Worm (Caenorhabditis elegans) whole organism, L4 larva: Measurements from ENCODE around the gene Y39B6A.1.

Experiments used
- F10B5.3 ChIP-seq: sonication (generic microtip); optimal IDR thresholded peaks from 2 replicates; lab custom pipeline; 2016; ENCODE audit warnings: mild to moderate bottlenecking, missing genetic modification characterization, missing compliant biosample characterization
- F26F4.8 ChIP-seq: fragments of 200-800 bp; sonication (Bioruptor generic); conservative IDR thresholded peaks from 2 replicates; pipeline ENCODE4 v1.3.6; 2022; ENCODE audit warnings: missing genetic modification characterization, missing compliant biosample characterization
- T20F7.1 ChIP-seq: fragments of 200-800 bp; sonication (Bioruptor generic); optimal IDR thresholded peaks from 2 replicates; lab custom pipeline; 2018; ENCODE audit warnings: mild to moderate bottlenecking, missing genetic modification characterization, missing compliant biosample characterization
- ZK337.2 ChIP-seq: fragments of 200-800 bp; sonication (Bioruptor generic); IDR thresholded peaks from 2 replicates; pipeline ENCODE4 v1.3.6; 2022; ENCODE audit warnings: missing genetic modification reagents, missing genetic modification characterization, missing compliant biosample characterization
- cey-2 ChIP-seq: sonication (generic microtip); optimal IDR thresholded peaks from 3 replicates; lab custom pipeline; 2017; ENCODE audit warnings: missing genetic modification characterization, mild to moderate bottlenecking, missing compliant biosample characterization, antibody characterized with exemption, borderline replicate concordance; ENCODE audit not compliant: insufficient read depth
- daf-12 ChIP-seq: fragments of 150-350 bp; optimal IDR thresholded peaks from 2 replicates; lab custom pipeline; 2014; ENCODE audit warnings: missing biosample characterization, missing genetic modification reagents, missing genetic modification characterization
- daf-8 ChIP-seq: fragments of 200-800 bp; sonication (Bioruptor generic); IDR thresholded peaks from 2 replicates; pipeline ENCODE4 v1.3.6; 2022; ENCODE audit warnings: missing genetic modification characterization, missing compliant biosample characterization
- dmd-6 ChIP-seq: fragments of 200-800 bp; sonication (Bioruptor generic); IDR thresholded peaks from 2 replicates; pipeline ENCODE4 v1.3.6; 2022; ENCODE audit warnings: missing genetic modification reagents, missing genetic modification characterization, missing compliant biosample characterization
- dve-1 ChIP-seq: sonication (generic microtip); optimal IDR thresholded peaks from 2 replicates; lab custom pipeline; 2017; ENCODE audit warnings: antibody characterized with exemption, mild to moderate bottlenecking, missing genetic modification characterization, missing compliant biosample characterization; ENCODE audit not compliant: insufficient read depth
- egl-27 ChIP-seq: sonication (generic microtip); optimal IDR thresholded peaks from 3 replicates; lab custom pipeline; 2017; ENCODE audit warnings: missing biosample characterization, missing genetic modification reagents, missing genetic modification characterization
- egl-43 ChIP-seq: fragments of 200-800 bp; sonication (Bioruptor generic); IDR thresholded peaks from 2 replicates; pipeline ENCODE4 v1.3.6; 2022; ENCODE audit warnings: missing genetic modification reagents, missing genetic modification characterization, missing compliant biosample characterization
- hmg-1.1 ChIP-seq: fragments of 200-800 bp; sonication (Bioruptor generic); IDR thresholded peaks from 2 replicates; pipeline ENCODE4 v1.3.6; 2022; ENCODE audit warnings: missing genetic modification reagents, missing genetic modification characterization, missing compliant biosample characterization
- lin-13 ChIP-seq: fragments of 150-350 bp; optimal IDR thresholded peaks from 2 replicates; lab custom pipeline; 2014; ENCODE audit warnings: missing biosample characterization, missing genetic modification reagents, missing genetic modification characterization
- lin-38 ChIP-seq: fragments of 200-800 bp; sonication (Bioruptor generic); IDR thresholded peaks from 2 replicates; pipeline ENCODE4 v1.3.6; 2022; ENCODE audit warnings: missing genetic modification reagents, missing genetic modification characterization, missing compliant biosample characterization
- lir-3 ChIP-seq: sonication (generic microtip); optimal IDR thresholded peaks from 2 replicates; lab custom pipeline; 2016; ENCODE audit warnings: mild to moderate bottlenecking, missing genetic modification characterization, missing compliant biosample characterization
- lsy-2 ChIP-seq, 2 experiments: fragments of 150-350 bp in 1 of 2; sonication (generic microtip) in 1 of 2; optimal IDR thresholded peaks; 2 replicates each; lab custom pipeline; 2014 to 2017; ENCODE audit warnings: missing biosample characterization in 2 of 2, missing genetic modification characterization in 2 of 2
- madf-5 ChIP-seq, 2 experiments: fragments of 200-800 bp; sonication (Bioruptor generic); IDR thresholded peaks; 2 replicates each; pipeline ENCODE4 v1.3.6; 2022; ENCODE audit warnings: missing compliant biosample characterization in 2 of 2, missing genetic modification characterization in 2 of 2
- madf-9 ChIP-seq: fragments of 200-800 bp; sonication (Bioruptor generic); conservative IDR thresholded peaks from 2 replicates; pipeline ENCODE4 v1.3.6; 2022; ENCODE audit warnings: missing genetic modification reagents, missing genetic modification characterization, missing compliant biosample characterization
- mdl-1 ChIP-seq, 2 experiments: fragments of 150-350 bp in 1 of 2; sonication (generic microtip) in 1 of 2; optimal IDR thresholded peaks; 2 replicates each; lab custom pipeline; 2014 to 2017; ENCODE audit warnings: missing biosample characterization in 2 of 2, missing genetic modification characterization in 2 of 2
- mep-1 ChIP-seq: fragments of 150-350 bp; sonication (generic microtip); optimal IDR thresholded peaks from 3 replicates; lab custom pipeline; 2014; ENCODE audit warnings: missing biosample characterization, missing genetic modification characterization
- mxl-3 ChIP-seq: fragments of 200-800 bp; sonication (Bioruptor generic); optimal IDR thresholded peaks from 2 replicates; lab custom pipeline; 2018; ENCODE audit warnings: mild to moderate bottlenecking, missing genetic modification characterization, missing compliant biosample characterization
- nhr-102 ChIP-seq: sonication (generic microtip); optimal IDR thresholded peaks from 2 replicates; lab custom pipeline; 2016; ENCODE audit warnings: mild to moderate bottlenecking, missing genetic modification characterization, moderate library complexity, missing compliant biosample characterization
- nhr-6 ChIP-seq: fragments of 150-350 bp; optimal IDR thresholded peaks from 2 replicates; lab custom pipeline; 2014; ENCODE audit warnings: missing biosample characterization, missing genetic modification characterization
- nhr-76 ChIP-seq: fragments of 150-350 bp; optimal IDR thresholded peaks from 2 replicates; lab custom pipeline; 2014; ENCODE audit warnings: missing biosample characterization, missing genetic modification characterization
- saeg-2 ChIP-seq: fragments of 200-800 bp; sonication (Bioruptor generic); IDR thresholded peaks from 2 replicates; pipeline ENCODE4 v1.3.6; 2022; ENCODE audit warnings: missing genetic modification reagents, missing genetic modification characterization, missing compliant biosample characterization
- set-16 ChIP-seq: fragments of 200-800 bp; sonication (Bioruptor generic); IDR thresholded peaks from 2 replicates; pipeline ENCODE4 v1.3.6; 2022; ENCODE audit warnings: missing genetic modification reagents, missing genetic modification characterization, missing compliant biosample characterization
- snpc-4 ChIP-seq: fragments of 150-350 bp; optimal IDR thresholded peaks from 2 replicates; lab custom pipeline; 2014; ENCODE audit warnings: missing biosample characterization, missing genetic modification characterization
- unc-62 ChIP-seq, 3 experiments: fragments of 150-350 bp in 1 of 3; sonication (generic microtip); optimal IDR thresholded peaks in 2 of 3; peaks in 1 of 3; 1 replicate in 1 of 3; 2 replicates in 2 of 3; lab custom pipeline; 2014 to 2017; ENCODE audit warnings: missing biosample characterization in 3 of 3, missing genetic modification characterization in 3 of 3, missing genetic modification reagents in 3 of 3, missing genotype in 1 of 3
- zfp-2 ChIP-seq: sonication (generic microtip); optimal IDR thresholded peaks from 2 replicates; lab custom pipeline; 2016; ENCODE audit warnings: mild to moderate bottlenecking, missing genetic modification characterization, missing compliant biosample characterization

Y39B6A.1 gene

DNA sequence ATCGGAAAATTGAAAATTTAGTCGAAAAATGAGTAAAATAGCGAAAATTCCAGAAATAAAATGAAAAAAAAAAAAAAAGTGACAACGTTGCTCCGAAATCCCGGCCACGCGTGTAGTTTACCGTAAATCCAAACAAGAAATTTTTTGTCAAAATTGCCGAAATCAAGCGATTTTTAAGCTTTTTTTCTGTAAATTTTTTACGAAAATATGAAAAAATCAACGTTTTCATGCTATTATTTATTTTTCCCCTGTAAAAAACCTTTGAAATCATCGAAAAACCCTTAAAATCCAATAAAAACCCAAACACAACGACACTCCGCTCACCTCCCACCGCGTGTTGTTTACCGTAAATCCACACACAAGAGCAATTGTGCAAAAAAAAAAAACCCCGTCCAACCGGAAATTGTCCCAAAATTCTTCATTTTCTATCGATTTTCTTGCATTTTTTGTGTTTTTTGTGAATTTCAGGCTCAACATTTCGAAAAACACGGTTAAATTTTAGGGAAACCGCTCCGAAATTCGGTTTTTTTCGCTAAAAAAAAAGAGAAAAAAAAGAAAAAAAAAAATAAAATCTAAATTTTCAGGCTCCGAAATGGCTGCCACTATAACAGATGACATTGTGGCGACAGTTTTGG, 13.3 kb downstream of the Y39B6A.1 start, which contains the start of the genes Y39B6A.3 and pph-5 (continued):
- TF ChIP-seq madf-9 (GFP tag; lab: Robert Waterston, UW) (no peak), lir-3 (no peak), lsy-2 (tag; optimal IDR thresholded peaks at IDR 0.05; lab: Kevin White, UChicago) (peak in 1 of 2 experiments; percentile 42), T20F7.1 (GFP tag; lab: Kevin White, UChicago) (peak; percentile 100)

DNA sequence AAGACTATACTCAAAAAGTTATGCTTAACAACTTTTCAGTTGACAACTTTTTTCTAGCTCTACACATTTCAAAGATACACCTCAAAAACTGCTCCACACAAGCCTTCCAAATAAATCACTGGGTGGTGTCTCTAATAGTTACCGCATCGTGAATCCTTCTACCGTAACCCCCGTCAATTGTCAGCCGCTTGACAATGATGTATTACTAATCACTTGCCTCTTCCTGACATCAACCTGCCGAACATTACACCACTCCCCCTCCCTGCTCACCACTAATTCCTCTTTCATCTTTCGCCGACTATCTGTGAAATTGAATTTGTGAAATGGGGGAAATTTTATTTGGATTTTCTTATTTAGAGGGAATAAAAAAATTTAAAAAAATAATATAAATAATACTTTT, 21.7 kb downstream of the Y39B6A.1 start:
- TF ChIP-seq zfp-2 (no peak), saeg-2 (GFP tag; lab: Robert Waterston, UW) (no peak), hmg-1.1 (GFP tag; lab: Robert Waterston, UW) (no peak), cey-2 (tag; lab: Kevin White, UChicago) (no peak), nhr-76 (tag; lab: Kevin White, UChicago) (no peak), lsy-2 (tag; optimal IDR thresholded peaks at IDR 0.05; lab: Kevin White, UChicago) (no peak)

- TF ChIP-seq T20F7.1 (GFP tag; lab: Kevin White, UChicago) (no peak), F26F4.8 (GFP tag; lab: Robert Waterston, UW) (no peak), nhr-102 (tag; lab: Kevin White, UChicago) (no peak), madf-5 (GFP tag; IDR thresholded peaks at IDR 0.05; lab: Robert Waterston, UW) (no peak), mdl-1 (tag; optimal IDR thresholded peaks at IDR 0.05; lab: Kevin White, UChicago) (no peak)
- TF ChIP-seq, all 104 proteins: peak for 0
These were observed 24.5 kb downstream of the Y39B6A.1 start for ce11 chrV:19178896-19179295.

ce11 chrV:19177804-19178203, 25.6 kb downstream of the Y39B6A.1 start:
- TF ChIP-seq daf-12 (tag; lab: Kevin White, UChicago) = no peak
- TF ChIP-seq set-16 = 0 out of 2 replicates have a peak, but pooled peaks have one; percentile 11
- TF ChIP-seq lin-13 = no peak
- TF ChIP-seq nhr-6 = no peak
- no peak for TF ChIP-seq lir-3
- TF ChIP-seq snpc-4 = no peak
- peak; percentile 42; the same call in 1 of the 2 replicates for TF ChIP-seq lin-38 (GFP tag; lab: Robert Waterston, UW)
- TF ChIP-seq dmd-6 (GFP tag; lab: Robert Waterston, UW) = no peak
- TF ChIP-seq ZK337.2 = no peak
- TF ChIP-seq nhr-76 (tag; lab: Kevin White, UChicago) = no peak
- no peak for TF ChIP-seq F10B5.3 (tag; lab: Kevin White, UChicago)

- TF ChIP-seq egl-27 = no peak
- no peak for TF ChIP-seq daf-8 (GFP tag; lab: Robert Waterston, UW)
- no peak for TF ChIP-seq mxl-3 (GFP tag; lab: Kevin White, UChicago)
- TF ChIP-seq egl-43 (GFP tag; lab: Robert Waterston, UW) = no peak
- no peak for TF ChIP-seq dve-1 (tag; lab: Kevin White, UChicago)
- no peak for TF ChIP-seq mep-1 (tag; lab: Kevin White, UChicago)
- TF ChIP-seq mdl-1 (tag; optimal IDR thresholded peaks at IDR 0.05; lab: Kevin White, UChicago) = no peak
- TF ChIP-seq, all 104 proteins: peak for 0
These were observed 26.3 kb downstream of the Y39B6A.1 start for ce11 chrV:19177070-19177469.

ce11 chrV:19175714-19176113, 27.7 kb downstream of the Y39B6A.1 start:
- TF ChIP-seq nhr-102 (tag; lab: Kevin White, UChicago) (no peak), cey-2 (tag; lab: Kevin White, UChicago) (no peak), unc-62 (GFP tag; optimal IDR thresholded peaks at IDR 0.05 in 1 of 2; lab: Kevin White, UChicago) (peak in 1 of 2 experiments; percentile 90), unc-62 (tag; optimal IDR thresholded peaks at IDR 0.05; lab: Kevin White, UChicago) (no peak)
